Fruit fly (Drosophila melanogaster): ENCODE measurements around the gene futsch.
A peak's percentile ranks its signal among the peaks of the same experiment; 100 is the strongest.

Gene futsch

DNA sequence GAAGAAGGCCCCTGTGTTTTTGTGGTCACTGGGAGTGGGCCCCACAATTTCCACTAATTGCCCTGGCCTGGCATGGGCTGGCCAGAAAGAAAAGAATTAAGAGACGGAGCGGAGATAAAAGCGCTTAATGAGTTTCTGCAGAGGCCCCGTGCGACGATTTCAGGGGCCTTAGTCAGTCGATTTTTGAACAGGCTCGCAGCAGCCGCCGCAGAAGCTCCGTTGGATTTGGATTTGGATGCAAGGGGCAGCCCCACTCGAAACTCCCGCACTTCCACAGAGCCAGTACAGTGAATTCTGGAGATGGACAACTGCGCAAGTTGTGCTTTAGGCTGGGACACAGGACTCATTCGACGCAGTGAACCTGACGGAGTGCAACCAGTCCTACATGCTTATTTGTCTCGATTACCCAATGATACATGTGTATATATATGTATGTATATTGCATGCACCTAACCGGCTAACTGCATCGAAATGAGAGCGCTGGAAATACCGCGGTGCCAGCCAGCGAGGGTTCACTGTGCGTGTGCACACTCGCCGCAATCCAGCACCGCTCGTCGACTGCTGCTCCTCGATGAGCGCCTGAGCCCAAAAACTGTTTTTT is 10.3 kb upstream of the futsch start (continued):
- TF ChIP-seq CG12744 (GFP tag; optimal IDR thresholded peaks at IDR 0.05) (no peak), yki (optimal IDR thresholded peaks at IDR 0.05) (no peak), CG2199 (GFP tag; IDR thresholded peaks at IDR 0.05) (no peak), klu (GFP tag; IDR thresholded peaks at IDR 0.05) (peak; percentile 32; the same call in 1 of the 2 replicates), oc (tag; optimal IDR thresholded peaks at IDR 0.05) (no peak), Gsc (GFP tag; IDR thresholded peaks at IDR 0.05) (peak; percentile 60; the same call in 1 of the 2 replicates), sqz (GFP tag; optimal IDR thresholded peaks at IDR 0.05) (no peak), Fer2 (tag; optimal IDR thresholded peaks at IDR 0.05) (no peak), trem (tag; optimal IDR thresholded peaks at IDR 0.05) (no peak), hbn (GFP tag; IDR thresholded peaks at IDR 0.05; ENCODE audit: partially characterized antibody) (no peak), CG1792 (GFP tag; optimal IDR thresholded peaks at IDR 0.05) (no peak), Neu2 (GFP tag; optimal IDR thresholded peaks at IDR 0.05; ENCODE audit: borderline replicate concordance) (no peak), Hr3 (GFP tag; optimal IDR thresholded peaks at IDR 0.05) (peak; percentile 63), CG10209 (GFP tag; optimal IDR thresholded peaks at IDR 0.05) (peak; percentile 64), bab2 (GFP tag; optimal IDR thresholded peaks at IDR 0.05) (peak; percentile 42), ash1 (GFP tag; optimal IDR thresholded peaks at IDR 0.05) (no peak), CG33213 (GFP tag; optimal IDR thresholded peaks at IDR 0.05) (peak; percentile 17), shn (GFP tag; optimal IDR thresholded peaks at IDR 0.05) (peak; percentile 55), CG8944 (GFP tag; optimal IDR thresholded peaks at IDR 0.05) (peak; percentile 53), CG18476 (GFP tag; optimal IDR thresholded peaks at IDR 0.05) (peak; percentile 33), pb (GFP tag; optimal IDR thresholded peaks at IDR 0.05) (no peak), Oaz (GFP tag; IDR thresholded peaks at IDR 0.05) (peak; percentile 53), corto (GFP tag; optimal IDR thresholded peaks at IDR 0.05) (no peak), CoRest (tag; optimal IDR thresholded peaks at IDR 0.05) (peak; percentile 59), br (optimal IDR thresholded peaks at IDR 0.05) (no peak), NC2β (GFP tag; optimal IDR thresholded peaks at IDR 0.05) (no peak), CG3163 (GFP tag; optimal IDR thresholded peaks at IDR 0.05) (no peak), jing (GFP tag; optimal IDR thresholded peaks at IDR 0.05) (peak; percentile 40), gsb (GFP tag; IDR thresholded peaks at IDR 0.05) (0 out of 2 replicates have a peak, but pooled peaks have one; percentile 35), Abd-B (GFP tag; optimal IDR thresholded peaks at IDR 0.05) (peak; percentile 54), pum (GFP tag; optimal IDR thresholded peaks at IDR 0.05) (peak; percentile 71), az2 (GFP tag; optimal IDR thresholded peaks at IDR 0.05) (peak; percentile 38), CG7357 (GFP tag; IDR thresholded peaks at IDR 0.05) (peak; percentile 74; the same call in 2 of the 3 replicates), CG4282 (GFP tag; optimal IDR thresholded peaks at IDR 0.05) (no peak), CG1832 (GFP tag; optimal IDR thresholded peaks at IDR 0.05) (no peak), danr (GFP tag; IDR thresholded peaks at IDR 0.05) (peak; percentile 67), aop (GFP tag; IDR thresholded peaks at IDR 0.05) (no peak), gce (GFP tag; IDR thresholded peaks at IDR 0.05) (peak; percentile 15; the same call in 1 of the 3 replicates), tna (GFP tag; IDR thresholded peaks at IDR 0.05; ENCODE audit: partially characterized antibody) (no peak), CG32772 (GFP tag; IDR thresholded peaks at IDR 0.05) (peak; percentile 66), maf-S (GFP tag; optimal IDR thresholded peaks at IDR 0.05) (peak; percentile 30), Bdp1 (GFP tag; optimal IDR thresholded peaks at IDR 0.05) (peak; percentile 50), Camta (GFP tag; optimal IDR thresholded peaks at IDR 0.05) (peak; percentile 38), Spps (tag; optimal IDR thresholded peaks at IDR 0.05) (no peak), luna (GFP tag; optimal IDR thresholded peaks at IDR 0.05) (no peak), stwl (tag; optimal IDR thresholded peaks at IDR 0.05) (no peak), YL-1 (GFP tag; optimal IDR thresholded peaks at IDR 0.05) (no peak), Mes4 (GFP tag; optimal IDR thresholded peaks at IDR 0.05) (no peak), Xrp1 (GFP tag; IDR thresholded peaks at IDR 0.05) (peak; percentile 80), CG16863 (GFP tag; optimal IDR thresholded peaks at IDR 0.05) (peak; percentile 41), trh (GFP tag; optimal IDR thresholded peaks at IDR 0.05) (no peak), Opbp (GFP tag; IDR thresholded peaks at IDR 0.05; ENCODE audit: partially characterized antibody) (no peak)

Measured in whole organism, embryonic.